Fruit fly (Drosophila melanogaster): ENCODE results near the gene CG32152.

The CG32152 gene

DNA sequence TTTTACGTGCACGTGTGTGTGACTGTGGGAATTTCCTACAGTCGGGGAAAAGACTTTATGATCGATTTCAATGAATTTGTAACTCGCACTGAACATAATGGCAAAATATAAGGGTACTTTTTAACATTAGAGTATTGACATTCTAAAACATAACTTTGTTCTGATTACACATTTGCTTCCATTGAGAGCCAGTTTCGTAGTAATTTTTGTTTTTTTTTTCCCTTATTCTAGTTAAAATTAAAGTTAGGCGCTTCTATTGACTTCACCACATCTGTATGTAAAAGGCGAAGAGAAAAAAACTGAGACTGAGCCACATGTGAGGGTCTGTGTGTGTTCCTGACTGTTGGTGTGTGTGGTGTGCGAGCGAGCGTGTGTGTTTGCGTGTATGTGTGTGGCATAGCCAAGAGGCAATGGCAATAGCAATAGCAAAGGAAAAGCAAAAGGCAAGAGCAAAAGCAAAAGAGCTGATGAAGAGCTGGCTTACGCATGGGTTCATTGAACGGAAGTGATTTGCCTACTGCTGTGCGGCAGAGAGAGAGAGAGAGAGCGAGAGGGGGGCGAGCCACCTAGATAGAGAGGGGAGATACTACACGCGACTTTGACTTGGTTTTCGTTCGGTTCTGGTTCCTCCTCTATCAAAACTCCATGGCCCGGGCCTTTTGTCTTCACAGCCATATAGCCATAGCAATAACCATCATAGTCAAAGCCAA lies 18.2 kb upstream of the CG32152 start (continued):
- TF ChIP-seq NFAT (GFP tag; IDR thresholded peaks at IDR 0.05) (peak; percentile 32; the same call in 1 of the 2 replicates), CG32772 (GFP tag; IDR thresholded peaks at IDR 0.05) (peak; percentile 57; the same call in 1 of the 2 replicates), CG8765 (GFP tag; IDR thresholded peaks at IDR 0.05) (no peak), Asciz (GFP tag; optimal IDR thresholded peaks at IDR 0.05) (peak; percentile 55), CG11560 (tag; IDR thresholded peaks at IDR 0.05) (no peak; the same call in 2 of the 3 replicates), Gsc (GFP tag; IDR thresholded peaks at IDR 0.05) (no peak), Atf3 (GFP tag; optimal IDR thresholded peaks at IDR 0.05) (no peak), chn (GFP tag; optimal IDR thresholded peaks at IDR 0.05) (peak; percentile 56), Opbp (GFP tag; IDR thresholded peaks at IDR 0.05; ENCODE audit: partially characterized antibody) (no peak), Bgb (GFP tag; IDR thresholded peaks at IDR 0.05; ENCODE audit: partially characterized antibody) (no peak), Myb (GFP tag; optimal IDR thresholded peaks at IDR 0.05) (peak; percentile 64), sd (tag; optimal IDR thresholded peaks at IDR 0.05) (peak; percentile 49), cas (GFP tag; IDR thresholded peaks at IDR 0.05) (no peak), zfh2 (GFP tag; optimal IDR thresholded peaks at IDR 0.05) (peak; percentile 77), CG4617 (GFP tag; optimal IDR thresholded peaks at IDR 0.05; ENCODE audit: borderline replicate concordance) (no peak), tll (GFP tag; optimal IDR thresholded peaks at IDR 0.05) (no peak), pros (GFP tag; optimal IDR thresholded peaks at IDR 0.05) (no peak), Adf1 (GFP tag; IDR thresholded peaks at IDR 0.05) (peak; percentile 52; the same call in 1 of the 2 replicates), CG34376 (GFP tag; optimal IDR thresholded peaks at IDR 0.05) (peak; percentile 59), fru (optimal IDR thresholded peaks at IDR 0.05) (no peak), Drgx (GFP tag; IDR thresholded peaks at IDR 0.05) (peak; percentile 69), sim (GFP tag; IDR thresholded peaks at IDR 0.05) (peak; percentile 24; the same call in 1 of the 2 replicates), Lhr (GFP tag; optimal IDR thresholded peaks at IDR 0.05) (peak; percentile 6), Fer2 (tag; optimal IDR thresholded peaks at IDR 0.05) (peak; percentile 63), CG4282 (GFP tag; optimal IDR thresholded peaks at IDR 0.05) (peak; percentile 47), CG7963 (GFP tag; IDR thresholded peaks at IDR 0.05; ENCODE audit: partially characterized antibody) (no peak), dmrt11E (tag; optimal IDR thresholded peaks at IDR 0.05) (peak; percentile 8), CG1233 (GFP tag; optimal IDR thresholded peaks at IDR 0.05) (peak; percentile 51), Eip74EF (GFP tag; optimal IDR thresholded peaks at IDR 0.05) (peak in 1 of 2 experiments; percentile 57), Ada2b (GFP tag; IDR thresholded peaks at IDR 0.05) (peak; percentile 70), otp (GFP tag; IDR thresholded peaks at IDR 0.05) (no peak), CG5180 (GFP tag; optimal IDR thresholded peaks at IDR 0.05) (peak; percentile 45), CG15696 (tag; optimal IDR thresholded peaks at IDR 0.05) (no peak), vvl (GFP tag; IDR thresholded peaks at IDR 0.05) (peak; percentile 44), CG9876 (GFP tag; optimal IDR thresholded peaks at IDR 0.05) (no peak), ham (GFP tag; IDR thresholded peaks at IDR 0.05) (no peak), CG1024 (GFP tag; IDR thresholded peaks at IDR 0.05) (no peak), CTCF (GFP tag; optimal IDR thresholded peaks at IDR 0.05) (no peak), prd (optimal IDR thresholded peaks at IDR 0.05) (no peak), prd (GFP tag; IDR thresholded peaks at IDR 0.05) (peak; percentile 60; the same call in 2 of the 3 replicates), CG10147 (GFP tag; optimal IDR thresholded peaks at IDR 0.05) (peak; percentile 79), CG13287 (GFP tag; IDR thresholded peaks at IDR 0.05; ENCODE audit: partially characterized antibody) (peak; percentile 20; the same call in 1 of the 2 replicates), pan (optimal IDR thresholded peaks at IDR 0.05) (no peak), pan (GFP tag; optimal IDR thresholded peaks at IDR 0.05 in 1 of 2, IDR thresholded peaks at IDR 0.05 in 1 of 2) (peak in 1 of 2 experiments; percentile 52), CG14050 (GFP tag; IDR thresholded peaks at IDR 0.05) (peak; percentile 13; the same call in 1 of the 3 replicates), klu (GFP tag; IDR thresholded peaks at IDR 0.05) (no peak), Ravus (GFP tag; IDR thresholded peaks at IDR 0.05) (no peak), dpn (GFP tag; optimal IDR thresholded peaks at IDR 0.05) (peak; percentile 71 to 79), ERR (GFP tag; optimal IDR thresholded peaks at IDR 0.05) (peak; percentile 21), rib (GFP tag; IDR thresholded peaks at IDR 0.05) (0 out of 2 replicates have a peak, but pooled peaks have one; percentile 41)
